Fruit fly (Drosophila melanogaster): ENCODE data around the gene Ets65A.
"Not testable (repeated sequence)": the region's sequence is repeated elsewhere in the genome, so short reads cannot be mapped to it uniquely, and the experiment has no call there.

The Ets65A gene

dm6 chr3L:6144769-6145220 lies 47.4 kb downstream of the Ets65A start, which contains the start of gene Lcp65Ac:
Lcp65Ac (plus strand) TSS chr3L:6144819.
- TF ChIP-seq h (GFP tag; optimal IDR thresholded peaks at IDR 0.05) (no peak), tai (GFP tag; optimal IDR thresholded peaks at IDR 0.05) (no peak), Dfd (GFP tag; optimal IDR thresholded peaks at IDR 0.05) (no peak), dl (GFP tag; optimal IDR thresholded peaks at IDR 0.05; ENCODE audit: insufficient read depth in 1 of 2, partially characterized antibody in 2 of 2) (no peak), jim (GFP tag; optimal IDR thresholded peaks at IDR 0.05) (no peak), sv (GFP tag; optimal IDR thresholded peaks at IDR 0.05) (no peak), CG32264 (GFP tag; optimal IDR thresholded peaks at IDR 0.05) (no peak), brk (GFP tag; optimal IDR thresholded peaks at IDR 0.05) (no peak), woc (GFP tag; optimal IDR thresholded peaks at IDR 0.05) (no peak), Mio (GFP tag; optimal IDR thresholded peaks at IDR 0.05) (no peak), Abd-B (GFP tag; optimal IDR thresholded peaks at IDR 0.05) (no peak), dmrt93B (GFP tag; optimal IDR thresholded peaks at IDR 0.05) (no peak), br (GFP tag; optimal IDR thresholded peaks at IDR 0.05) (no peak), usp (GFP tag; optimal IDR thresholded peaks at IDR 0.05) (no peak), OdsH (GFP tag; optimal IDR thresholded peaks at IDR 0.05) (no peak)

dm6 chr3L:6146374-6146773 lies 49.0 kb downstream of the Ets65A start, which contains the start of gene Lcp65Ab2:
Lcp65Ab2 (plus strand) TSS chr3L:6146674.
- not testable (repeated sequence) for TF ChIP-seq Myc (optimal IDR thresholded peaks at IDR 0.05); OdsH (GFP tag; optimal IDR thresholded peaks at IDR 0.05); Hr83 (GFP tag; optimal IDR thresholded peaks at IDR 0.05; ENCODE audit: poor library complexity, severe bottlenecking)

DNA sequence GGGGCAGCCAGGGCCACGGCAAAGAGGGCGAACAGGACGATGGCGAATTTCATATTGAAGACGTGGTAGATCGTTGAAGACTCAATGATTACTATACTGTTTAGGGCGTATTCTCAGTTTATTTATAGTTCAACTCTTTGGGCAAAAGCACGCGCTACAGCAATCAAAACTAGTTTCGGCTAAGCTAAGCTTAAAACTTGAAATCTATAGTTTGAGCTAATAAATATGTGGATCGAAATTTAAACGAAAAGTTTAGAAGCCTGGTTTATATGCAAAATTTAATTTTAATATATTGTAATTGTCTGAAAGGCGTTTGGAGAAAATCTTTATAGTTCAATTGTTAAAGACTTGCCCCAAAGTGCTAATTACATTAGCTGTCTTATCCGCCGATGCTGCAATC lies 50.5 kb downstream of the Ets65A start, which contains the start of gene Cpr65Ax1:
Cpr65Ax1 (minus strand) TSS at position 101 of the 400 bp plus-strand sequence.
- TF ChIP-seq dl (GFP tag; optimal IDR thresholded peaks at IDR 0.05; ENCODE audit: insufficient read depth in 1 of 2, partially characterized antibody in 2 of 2); CrebA (GFP tag; optimal IDR thresholded peaks at IDR 0.05; ENCODE audit: borderline replicate concordance); Jra (GFP tag; optimal IDR thresholded peaks at IDR 0.05): not testable (repeated sequence)

DNA sequence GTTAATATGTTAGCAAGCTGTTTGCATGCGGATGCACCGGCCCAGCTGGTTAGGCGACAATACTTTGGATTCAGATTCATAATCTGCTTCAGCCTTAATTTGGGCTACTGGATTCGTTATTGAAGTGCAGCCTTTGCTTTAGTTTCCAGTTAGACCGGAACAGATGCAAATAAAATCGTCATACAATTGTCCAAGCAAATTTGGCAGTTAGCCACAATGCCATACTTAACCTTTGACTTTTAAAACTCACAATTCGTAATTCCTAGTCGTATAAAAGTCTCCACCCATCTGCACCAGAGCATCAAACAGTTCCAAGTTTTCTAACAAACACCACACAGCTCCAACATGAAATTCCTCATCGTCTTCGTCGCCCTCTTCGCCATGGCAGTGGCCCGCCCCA lies 51.8 kb downstream of the Ets65A start, which contains the start of gene Lcp65Ab1:
Lcp65Ab1 (plus strand) TSS at position 301 of the 400 bp plus-strand sequence.
- not testable (repeated sequence) for TF ChIP-seq GATAd (GFP tag; optimal IDR thresholded peaks at IDR 0.05); Myc (optimal IDR thresholded peaks at IDR 0.05); Dfd (GFP tag; optimal IDR thresholded peaks at IDR 0.05)

DNA sequence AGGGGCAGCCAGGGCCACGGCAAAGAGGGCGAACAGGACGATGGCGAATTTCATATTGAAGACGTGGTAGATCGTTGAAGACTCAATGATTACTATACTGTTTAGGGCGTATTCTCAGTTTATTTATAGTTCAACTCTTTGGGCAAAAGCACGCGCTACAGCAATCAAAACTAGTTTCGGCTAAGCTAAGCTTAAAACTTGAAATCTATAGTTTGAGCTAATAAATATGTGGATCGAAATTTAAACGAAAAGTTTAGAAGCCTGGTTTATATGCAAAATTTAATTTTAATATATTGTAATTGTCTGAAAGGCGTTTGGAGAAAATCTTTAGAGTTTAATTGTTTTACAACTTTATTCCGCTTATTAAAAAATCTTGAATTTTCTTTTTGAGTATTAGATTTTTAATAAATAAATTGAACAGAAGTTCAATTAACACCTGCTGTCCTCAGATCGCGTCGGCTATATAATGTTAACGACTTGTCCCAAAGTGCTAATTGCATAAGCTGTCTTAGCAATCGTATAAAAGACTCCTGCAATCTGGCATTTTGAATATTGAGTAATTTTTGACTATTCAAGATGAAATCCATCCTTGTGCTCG lies 53.4 kb downstream of the Ets65A start, which contains the start of the genes Cpr65Ax2 and Lcp65Aa:
Cpr65Ax2 (minus strand) TSS at position 101 of the 598 bp plus-strand sequence.
Lcp65Aa (plus strand) TSS at position 548 of the 598 bp plus-strand sequence.
- TF ChIP-seq foxo, rgr, GATAd (GFP tag; optimal IDR thresholded peaks at IDR 0.05): not testable (repeated sequence)

DNA sequence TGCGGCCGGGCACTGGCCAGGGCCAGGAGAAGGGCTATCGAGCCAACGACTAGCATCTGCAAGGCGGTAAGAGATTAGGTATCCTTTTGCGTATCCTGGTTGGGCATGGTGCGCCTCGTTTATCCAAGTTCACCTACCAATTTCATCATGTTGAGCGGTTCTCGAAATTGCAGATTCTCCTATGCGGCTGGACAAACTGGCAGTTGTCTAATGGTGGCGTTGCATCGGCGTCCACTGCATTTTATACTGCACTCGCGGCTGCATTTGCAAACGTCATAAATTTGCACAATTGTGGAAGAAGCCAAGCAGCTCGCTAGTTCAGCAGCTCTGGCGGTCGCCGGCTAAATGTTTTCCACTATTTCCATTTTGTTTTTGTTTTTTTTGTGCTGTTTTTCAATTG lies 55.1 kb downstream of the Ets65A start, which contains the start of gene Acp65Aa:
Acp65Aa (minus strand) TSS at position 215 of the 400 bp plus-strand sequence.
- no peak for TF ChIP-seq sage (GFP tag; optimal IDR thresholded peaks at IDR 0.05)
- TF ChIP-seq rgr (GFP tag; optimal IDR thresholded peaks at IDR 0.05) = no peak
- TF ChIP-seq Myc (optimal IDR thresholded peaks at IDR 0.05) = no peak
- no peak for TF ChIP-seq usp (GFP tag; optimal IDR thresholded peaks at IDR 0.05)
- no peak for TF ChIP-seq Mio (GFP tag; optimal IDR thresholded peaks at IDR 0.05)
- TF ChIP-seq CG9705 (GFP tag; optimal IDR thresholded peaks at IDR 0.05) = no peak
- TF ChIP-seq woc (GFP tag; optimal IDR thresholded peaks at IDR 0.05) = no peak
- TF ChIP-seq Sp1 (GFP tag; optimal IDR thresholded peaks at IDR 0.05) = no peak
- no peak for TF ChIP-seq HLH106 (tag; optimal IDR thresholded peaks at IDR 0.05)
- no peak for TF ChIP-seq psq (GFP tag; optimal IDR thresholded peaks at IDR 0.05)
- no peak for TF ChIP-seq Abd-B (GFP tag; optimal IDR thresholded peaks at IDR 0.05)
- no peak for TF ChIP-seq br (GFP tag; optimal IDR thresholded peaks at IDR 0.05)
- no peak for TF ChIP-seq brk (GFP tag; optimal IDR thresholded peaks at IDR 0.05)
